Worm (Caenorhabditis elegans) whole organism, L1 larva: Measurements from ENCODE around the gene tbx-41.

Experiments used
- C04F5.9 ChIP-seq: sonication (generic microtip); optimal IDR thresholded peaks from 2 replicates; lab custom pipeline; 2016; ENCODE audit warnings: missing genetic modification characterization, missing compliant biosample characterization
- F16B12.6 ChIP-seq: fragments of 150-350 bp; optimal IDR thresholded peaks from 2 replicates; lab custom pipeline; 2014; ENCODE audit warnings: missing biosample characterization, missing genetic modification characterization
- Y116A8C.19 ChIP-seq: sonication (generic microtip); optimal IDR thresholded peaks from 2 replicates; lab custom pipeline; 2016; ENCODE audit warnings: missing compliant biosample characterization, missing genetic modification characterization, borderline replicate concordance
- alr-1 ChIP-seq: fragments of 200-800 bp; sonication (Bioruptor generic); optimal IDR thresholded peaks from 2 replicates; lab custom pipeline; 2018; ENCODE audit warnings: borderline replicate concordance, mild to moderate bottlenecking, missing genetic modification characterization, missing compliant biosample characterization
- aly-2 ChIP-seq: fragments of 150-350 bp; optimal IDR thresholded peaks from 2 replicates; lab custom pipeline; 2014; ENCODE audit warnings: missing biosample characterization, missing genetic modification characterization
- ama-1 ChIP-seq: fragments of 150-350 bp; optimal IDR thresholded peaks from 2 replicates; lab custom pipeline; 2014
- blmp-1 ChIP-seq: fragments of 150-350 bp; optimal IDR thresholded peaks from 2 replicates; lab custom pipeline; 2014; ENCODE audit warnings: missing biosample characterization, missing genetic modification characterization
- ceh-63 ChIP-seq: fragments of 200-800 bp; sonication (Bioruptor generic); optimal IDR thresholded peaks from 2 replicates; lab custom pipeline; 2018; ENCODE audit warnings: mild to moderate bottlenecking, missing genetic modification characterization, missing compliant biosample characterization
- ceh-82 ChIP-seq, 3 experiments: fragments of 150-350 bp in 1 of 3; sonication (generic microtip) in 2 of 3; optimal IDR thresholded peaks; 2 replicates each; lab custom pipeline; 2014 to 2017; ENCODE audit warnings: missing biosample characterization in 3 of 3, missing genetic modification characterization in 3 of 3
- ceh-88 ChIP-seq: fragments of 200-800 bp; sonication (Bioruptor generic); IDR thresholded peaks from 2 replicates; pipeline ENCODE4 v1.3.6; 2022; ENCODE audit warnings: missing genetic modification characterization, missing compliant biosample characterization
- ceh-90 ChIP-seq: sonication (generic microtip); optimal IDR thresholded peaks from 2 replicates; lab custom pipeline; 2016; ENCODE audit warnings: missing genetic modification characterization, missing compliant biosample characterization
- efl-1 ChIP-seq, 4 experiments: fragments of 150-350 bp; optimal IDR thresholded peaks in 3 of 4; peaks in 1 of 4; 1 replicate in 1 of 4; 2 replicates in 3 of 4; lab custom pipeline; 2014; ENCODE audit warnings: missing biosample characterization in 2 of 4, missing genetic modification characterization in 2 of 4, missing genetic modification reagents in 2 of 4
- egl-13 ChIP-seq: sonication (generic microtip); optimal IDR thresholded peaks from 2 replicates; lab custom pipeline; 2016; ENCODE audit warnings: missing genotype, missing genetic modification reagents, missing genetic modification characterization, missing compliant biosample characterization
- egl-27 ChIP-seq, 2 experiments: fragments of 150-350 bp in 1 of 2; sonication (generic microtip); optimal IDR thresholded peaks; 3 replicates each; lab custom pipeline; 2017 to 2018; ENCODE audit warnings: missing biosample characterization in 2 of 2, missing genetic modification characterization in 2 of 2, missing genetic modification reagents in 2 of 2
- elt-3 ChIP-seq, 6 experiments: fragments of 150-350 bp in 1 of 6; sonication (generic microtip); optimal IDR thresholded peaks; 2 replicates each; lab custom pipeline; 2017 to 2018; ENCODE audit warnings: missing biosample characterization in 6 of 6, missing genetic modification characterization in 6 of 6, inconsistent platforms in 1 of 6
- ets-5 ChIP-seq: fragments of 200-800 bp; sonication (Bioruptor generic); IDR thresholded peaks from 2 replicates; pipeline ENCODE4 v1.3.6; 2022; ENCODE audit warnings: missing genetic modification characterization, missing compliant biosample characterization
- fkh-10 ChIP-seq: sonication (generic microtip); optimal IDR thresholded peaks from 2 replicates; lab custom pipeline; 2017; ENCODE audit warnings: missing biosample characterization, missing genetic modification reagents, missing genetic modification characterization
- fkh-4 ChIP-seq: sonication (generic microtip); optimal IDR thresholded peaks from 2 replicates; lab custom pipeline; 2016; ENCODE audit warnings: missing compliant biosample characterization, missing genetic modification characterization, borderline replicate concordance
- fos-1 ChIP-seq: fragments of 150-350 bp; optimal IDR thresholded peaks from 2 replicates; lab custom pipeline; 2014; ENCODE audit warnings: missing biosample characterization, missing genetic modification characterization
- hlh-17 ChIP-seq: fragments of 200-800 bp; sonication (Bioruptor generic); optimal IDR thresholded peaks from 2 replicates; lab custom pipeline; 2018; ENCODE audit warnings: missing genetic modification characterization, mild to moderate bottlenecking, missing compliant biosample characterization, moderate library complexity, borderline replicate concordance
- hpl-2 ChIP-seq: fragments of 150-350 bp; optimal IDR thresholded peaks from 2 replicates; lab custom pipeline; 2014; ENCODE audit warnings: missing biosample characterization, missing genetic modification reagents, missing genetic modification characterization
- isw-1 ChIP-seq: fragments of 200-800 bp; sonication (Bioruptor generic); IDR thresholded peaks from 2 replicates; pipeline ENCODE4 v1.3.6; 2022; ENCODE audit warnings: missing genetic modification characterization, missing compliant biosample characterization
- jun-1 ChIP-seq: fragments of 150-350 bp; optimal IDR thresholded peaks from 2 replicates; lab custom pipeline; 2014; ENCODE audit warnings: missing biosample characterization, missing genetic modification reagents, missing genetic modification characterization
- lin-13 ChIP-seq: fragments of 150-350 bp; optimal IDR thresholded peaks from 2 replicates; lab custom pipeline; 2014; ENCODE audit warnings: missing biosample characterization, missing genetic modification reagents, missing genetic modification characterization
- lin-35 ChIP-seq, 2 experiments: fragments of 150-350 bp; optimal IDR thresholded peaks; 2 replicates each; lab custom pipeline; 2014; ENCODE audit warnings: missing biosample characterization in 2 of 2, missing genetic modification characterization in 2 of 2, missing genetic modification reagents in 2 of 2
- lsy-2 ChIP-seq, 2 experiments: fragments of 150-350 bp; optimal IDR thresholded peaks; 2 replicates each; lab custom pipeline; 2014; ENCODE audit warnings: missing biosample characterization in 2 of 2, missing genetic modification characterization in 2 of 2
- mab-9 ChIP-seq: fragments of 200-800 bp; sonication (Bioruptor generic); IDR thresholded peaks from 2 replicates; pipeline ENCODE4 v1.3.6; 2022; ENCODE audit warnings: missing genetic modification reagents, missing genetic modification characterization, missing compliant biosample characterization
- mdl-1 ChIP-seq, 2 experiments: fragments of 150-350 bp; optimal IDR thresholded peaks; 2 replicates each; lab custom pipeline; 2014 to 2017; ENCODE audit warnings: missing biosample characterization in 2 of 2, missing genetic modification characterization in 2 of 2, inconsistent platforms in 1 of 2
- mef-2 ChIP-seq: fragments of 150-350 bp; optimal IDR thresholded peaks from 2 replicates; lab custom pipeline; 2014; ENCODE audit warnings: missing biosample characterization, missing genetic modification characterization
- nhr-20 ChIP-seq: sonication (generic microtip); optimal IDR thresholded peaks from 2 replicates; lab custom pipeline; 2016; ENCODE audit warnings: mild to moderate bottlenecking, missing genetic modification characterization, missing compliant biosample characterization
- nhr-237 ChIP-seq: fragments of 150-350 bp; optimal IDR thresholded peaks from 2 replicates; lab custom pipeline; 2014; ENCODE audit warnings: missing biosample characterization, missing genetic modification characterization
- nhr-28 ChIP-seq: fragments of 150-350 bp; optimal IDR thresholded peaks from 2 replicates; lab custom pipeline; 2014; ENCODE audit warnings: missing biosample characterization, missing genetic modification characterization
- nhr-47 ChIP-seq: sonication (generic microtip); optimal IDR thresholded peaks from 2 replicates; lab custom pipeline; 2016; ENCODE audit warnings: mild to moderate bottlenecking, missing genetic modification characterization, moderate library complexity, missing compliant biosample characterization
- nhr-77 ChIP-seq: fragments of 150-350 bp; optimal IDR thresholded peaks from 2 replicates; lab custom pipeline; 2014; ENCODE audit warnings: missing biosample characterization, missing genetic modification characterization
- nhr-84 ChIP-seq: sonication (generic microtip); optimal IDR thresholded peaks from 2 replicates; lab custom pipeline; 2017; ENCODE audit warnings: missing biosample characterization, missing genetic modification characterization
- nhr-85 ChIP-seq: sonication (generic microtip); peaks from one replicate; lab custom pipeline; 2016; ENCODE audit warnings: missing genetic modification characterization, inconsistent platforms, missing compliant biosample characterization
- nhr-90 ChIP-seq: sonication (generic microtip); optimal IDR thresholded peaks from 2 replicates; lab custom pipeline; 2016; ENCODE audit warnings: mild to moderate bottlenecking, missing genetic modification characterization, missing compliant biosample characterization; ENCODE audit not compliant: poor library complexity
- pag-3 ChIP-seq: sonication (generic microtip); optimal IDR thresholded peaks from 2 replicates; lab custom pipeline; 2017; ENCODE audit warnings: missing genetic modification characterization, mild to moderate bottlenecking, missing compliant biosample characterization, antibody characterized with exemption, borderline replicate concordance; ENCODE audit not compliant: insufficient read depth
- pqm-1 ChIP-seq: sonication (generic microtip); optimal IDR thresholded peaks from 3 replicates; lab custom pipeline; 2017; ENCODE audit warnings: missing biosample characterization, missing genetic modification characterization
- skn-1 ChIP-seq: fragments of 150-350 bp; optimal IDR thresholded peaks from 2 replicates; lab custom pipeline; 2014; ENCODE audit warnings: missing biosample characterization, missing genetic modification characterization
- snpc-4 ChIP-seq: fragments of 150-350 bp; optimal IDR thresholded peaks from 2 replicates; lab custom pipeline; 2014; ENCODE audit warnings: missing biosample characterization, missing genetic modification characterization
- snu-23 ChIP-seq: sonication (generic microtip); optimal IDR thresholded peaks from 2 replicates; lab custom pipeline; 2016; ENCODE audit warnings: missing genetic modification characterization, missing compliant biosample characterization
- sptf-1 ChIP-seq: fragments of 150-350 bp; optimal IDR thresholded peaks from 2 replicates; lab custom pipeline; 2014; ENCODE audit warnings: missing biosample characterization, missing genetic modification characterization
- tbx-2 ChIP-seq: sonication (generic microtip); optimal IDR thresholded peaks from 2 replicates; lab custom pipeline; 2016; ENCODE audit warnings: missing genetic modification characterization, missing compliant biosample characterization
- tlp-1 ChIP-seq: fragments of 150-350 bp; optimal IDR thresholded peaks from 2 replicates; lab custom pipeline; 2014; ENCODE audit warnings: missing biosample characterization, missing genetic modification characterization
- unc-86 ChIP-seq: sonication (generic microtip); optimal IDR thresholded peaks from 2 replicates; lab custom pipeline; 2016; ENCODE audit warnings: missing genetic modification characterization, missing compliant biosample characterization
- unc-98 ChIP-seq: fragments of 200-800 bp; sonication (Bioruptor generic); IDR thresholded peaks from 2 replicates; pipeline ENCODE4 v1.3.6; 2022; ENCODE audit warnings: missing genetic modification characterization, missing compliant biosample characterization
- zag-1 ChIP-seq: fragments of 150-350 bp; optimal IDR thresholded peaks from 2 replicates; lab custom pipeline; 2014; ENCODE audit warnings: missing biosample characterization, missing genetic modification characterization
- zip-4 ChIP-seq: fragments of 200-800 bp; sonication (Bioruptor generic); optimal IDR thresholded peaks from 2 replicates; lab custom pipeline; 2018; ENCODE audit warnings: mild to moderate bottlenecking, missing genetic modification characterization, moderate library complexity, missing compliant biosample characterization
- ztf-11 ChIP-seq, 2 experiments: sonication (generic microtip); optimal IDR thresholded peaks; 2 replicates each; lab custom pipeline; 2016 to 2017; ENCODE audit warnings: missing genetic modification characterization in 2 of 2, missing biosample characterization in 1 of 2, missing compliant biosample characterization in 1 of 2

The tbx-41 gene

DNA sequence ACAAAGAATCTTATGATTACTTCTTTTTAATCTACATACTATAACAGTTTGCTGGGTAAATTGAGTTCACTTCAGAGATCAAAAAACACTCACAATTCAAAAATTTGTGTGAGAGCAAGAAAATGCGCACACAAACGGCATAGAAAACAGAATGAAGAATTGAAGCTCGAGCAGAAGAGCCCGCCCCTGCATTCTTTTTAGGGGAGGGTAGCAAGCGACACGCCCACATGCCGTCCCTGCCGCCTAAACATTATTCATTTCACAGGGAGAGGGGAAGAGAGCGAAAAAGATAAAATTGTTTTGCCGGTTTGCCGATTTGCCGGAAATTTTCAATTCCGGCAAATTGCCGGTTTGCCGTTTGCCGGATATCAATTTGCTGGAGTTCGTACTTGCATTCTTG is 44.3 kb downstream of the tbx-41 start (continued):
- TF ChIP-seq fos-1 (tag; lab: Kevin White, UChicago) (peak; percentile 29), C04F5.9 (peak; percentile 23), hpl-2 (peak; percentile 66), egl-27 (tag; optimal IDR thresholded peaks at IDR 0.05; lab: Kevin White, UChicago) (no peak), lin-13 (GFP tag; lab: Kevin White, UChicago) (peak; percentile 2), nhr-77 (peak; percentile 72), zag-1 (no peak), F16B12.6 (tag; lab: Kevin White, UChicago) (no peak), pag-3 (tag; lab: Kevin White, UChicago) (peak; percentile 28), elt-3 (tag; optimal IDR thresholded peaks at IDR 0.05; lab: Kevin White, UChicago) (peak in 2 of 6 experiments; percentile 30 to 31), snpc-4 (tag; lab: Kevin White, UChicago) (peak; percentile 14), nhr-84 (tag; lab: Kevin White, UChicago) (no peak), nhr-90 (tag; lab: Kevin White, UChicago) (peak; percentile 87), hlh-17 (GFP tag; lab: Kevin White, UChicago) (no peak), nhr-28 (tag; lab: Kevin White, UChicago) (no peak), ceh-82 (tag; optimal IDR thresholded peaks at IDR 0.05; lab: Kevin White, UChicago) (peak; percentile 88 to 95 (median 95)), lin-35 (GFP tag; optimal IDR thresholded peaks at IDR 0.05; lab: Kevin White, UChicago) (peak; percentile 35 to 68), egl-13 (tag; lab: Kevin White, UChicago) (peak; percentile 66), alr-1 (tag; lab: Kevin White, UChicago) (no peak), mab-9 (GFP tag; lab: Robert Waterston, UW) (peak; percentile 86), nhr-85 (peak; percentile 52), ceh-90 (tag; lab: Kevin White, UChicago) (no peak), nhr-47 (tag; lab: Kevin White, UChicago) (peak; percentile 96), isw-1 (GFP tag; lab: Robert Waterston, UW) (peak; percentile 60), efl-1 (optimal IDR thresholded peaks at IDR 0.05; lab: Kevin White, UChicago) (peak; percentile 57 to 63), efl-1 (GFP tag; optimal IDR thresholded peaks at IDR 0.05 in 1 of 2; lab: Kevin White, UChicago) (peak in 1 of 2 experiments; percentile 96), mdl-1 (tag; optimal IDR thresholded peaks at IDR 0.05; lab: Kevin White, UChicago) (peak in 1 of 2 experiments; percentile 30), Y116A8C.19 (tag; lab: Kevin White, UChicago) (no peak), ceh-63 (GFP tag; lab: Kevin White, UChicago) (no peak), mef-2 (no peak), tbx-2 (tag; lab: Kevin White, UChicago) (peak; percentile 86), unc-86 (tag; lab: Kevin White, UChicago) (peak; percentile 76), sptf-1 (tag; lab: Kevin White, UChicago) (no peak), zip-4 (GFP tag; lab: Kevin White, UChicago) (peak; percentile 72), lsy-2 (tag; optimal IDR thresholded peaks at IDR 0.05; lab: Kevin White, UChicago) (peak; percentile 38 to 67), nhr-20 (tag; lab: Kevin White, UChicago) (peak; percentile 78), nhr-237 (tag; lab: Kevin White, UChicago) (no peak), ceh-88 (peak; percentile 78), unc-98 (peak; percentile 81), tlp-1 (tag; lab: Kevin White, UChicago) (no peak), snu-23 (GFP tag; lab: Kevin White, UChicago) (peak; percentile 91), ztf-11 (tag; optimal IDR thresholded peaks at IDR 0.05; lab: Kevin White, UChicago) (peak in 1 of 2 experiments; percentile 62)

- TF ChIP-seq nhr-77, result no peak
- TF ChIP-seq jun-1 (tag; lab: Kevin White, UChicago), result no peak
- TF ChIP-seq fkh-10 (GFP tag; lab: Kevin White, UChicago), result no peak
- no peak for TF ChIP-seq nhr-85
- TF ChIP-seq egl-13 (tag; lab: Kevin White, UChicago), result no peak
- no peak for TF ChIP-seq aly-2 (tag; lab: Kevin White, UChicago)
- no peak for TF ChIP-seq ets-5 (GFP tag; lab: Robert Waterston, UW)
- no peak for TF ChIP-seq blmp-1 (tag; lab: Kevin White, UChicago)
- no peak for TF ChIP-seq isw-1 (GFP tag; lab: Robert Waterston, UW)
- no peak for TF ChIP-seq mdl-1 (tag; optimal IDR thresholded peaks at IDR 0.05; lab: Kevin White, UChicago)
- TF ChIP-seq pqm-1 (tag; lab: Kevin White, UChicago), result no peak
- TF ChIP-seq fkh-4 (tag; lab: Kevin White, UChicago), result no peak
- no peak for TF ChIP-seq ama-1 (lab: Kevin White, UChicago)
- no peak for TF ChIP-seq zag-1
- no peak for TF ChIP-seq nhr-20 (tag; lab: Kevin White, UChicago)
- no peak for TF ChIP-seq Y116A8C.19 (tag; lab: Kevin White, UChicago)
- no peak for TF ChIP-seq lin-35 (GFP tag; optimal IDR thresholded peaks at IDR 0.05; lab: Kevin White, UChicago)
- TF ChIP-seq skn-1, result no peak
These were observed 48.2 kb downstream of the tbx-41 start, which contains the start of gene ZC53.1 for ce11 chrX:1913257-1913656. TSS of gene ZC53.1 (minus strand) at chrX:1913357.
